Fruit fly (Drosophila melanogaster) Kc167 (cell line): ENCODE measurements around the gene CG33267.

Experiments used
- Sin3A ChIP-seq: fragments of >200 bp; optimal IDR thresholded peaks from 2 replicates; lab custom pipeline; 2018; ENCODE audit warnings: missing external identifiers
- insv ChIP-seq: fragments of >200 bp; optimal IDR thresholded peaks from 3 replicates; lab custom pipeline; 2018; ENCODE audit warnings: missing external identifiers
- psq ChIP-seq: fragments of >200 bp; optimal IDR thresholded peaks from 2 replicates; lab custom pipeline; 2017; ENCODE audit warnings: missing external identifiers
- ttk ChIP-seq: sonication (Bioruptor generic); optimal IDR thresholded peaks from 2 replicates; lab custom pipeline; 2017; ENCODE audit warnings: missing external identifiers

- no peak for TF ChIP-seq psq (lab: Kevin White, UChicago)
- no peak for TF ChIP-seq insv
- TF ChIP-seq ttk (lab: Kevin White, UChicago) = no peak
- TF ChIP-seq Sin3A (lab: Kevin White, UChicago) = no peak
Observed at dm6 chr3L:11593778-11594177, 29.5 kb downstream of the CG33267 start.
